Fruit fly (Drosophila melanogaster) whole organism, embryonic: Measurements from ENCODE around the gene CG14882.

Experiments
- Aef1 ChIP-seq: fragments of 200-800 bp; sonication (Bioruptor generic); IDR thresholded peaks from 3 replicates; pipeline ENCODE4 v1.3.6; 2022; ENCODE audit warnings: missing biosample characterization, missing genetic modification characterization
- Atf6 ChIP-seq: fragments of 200-800 bp; sonication (Bioruptor generic); IDR thresholded peaks from 2 replicates; pipeline ENCODE4 v1.3.6; 2022; ENCODE audit warnings: missing biosample characterization, missing genetic modification characterization
- Bteb2 ChIP-seq: fragments of 200-800 bp; sonication (Bioruptor generic); optimal IDR thresholded peaks from 2 replicates; lab custom pipeline; 2016; ENCODE audit warnings: missing biosample characterization, missing genetic modification characterization
- CG10209 ChIP-seq: fragments of 200-800 bp; sonication (Bioruptor generic); optimal IDR thresholded peaks from 3 replicates; lab custom pipeline; 2017; ENCODE audit warnings: missing biosample characterization, mild to moderate bottlenecking, missing genetic modification characterization, missing genetic modification reagents
- CG11085 ChIP-seq: fragments of 200-800 bp; sonication (Bioruptor generic); IDR thresholded peaks from 2 replicates; pipeline ENCODE4 v1.3.6; 2022; ENCODE audit warnings: missing biosample characterization, missing genetic modification characterization
- CG11093 ChIP-seq: fragments of 200-800 bp; sonication (Bioruptor generic); IDR thresholded peaks from 3 replicates; pipeline ENCODE4 v1.3.6; 2022; ENCODE audit warnings: missing biosample characterization, missing genetic modification characterization
- CG13287 ChIP-seq: fragments of 200-800 bp; sonication (Bioruptor generic); IDR thresholded peaks from 2 replicates; pipeline ENCODE4 v1.3.6; 2022; ENCODE audit warnings: missing biosample characterization, missing genetic modification characterization; ENCODE audit not compliant: partially characterized antibody
- CG14860 ChIP-seq: fragments of 200-800 bp; sonication (Bioruptor generic); IDR thresholded peaks from 3 replicates; pipeline ENCODE4 v1.3.6; 2022; ENCODE audit warnings: missing biosample characterization, missing genetic modification characterization; ENCODE audit not compliant: partially characterized antibody
- CG1603 ChIP-seq: fragments of 200-800 bp; sonication (Bioruptor generic); optimal IDR thresholded peaks from 2 replicates; lab custom pipeline; 2019; ENCODE audit warnings: missing biosample characterization, mild to moderate bottlenecking, missing genetic modification characterization, moderate library complexity
- CG16815 ChIP-seq: fragments of 200-800 bp; sonication (Bioruptor generic); optimal IDR thresholded peaks from 3 replicates; lab custom pipeline; 2017; ENCODE audit warnings: missing biosample characterization, mild to moderate bottlenecking, missing genetic modification characterization
- CG16863 ChIP-seq: fragments of 200-800 bp; sonication (Bioruptor generic); optimal IDR thresholded peaks from 3 replicates; lab custom pipeline; 2016; ENCODE audit warnings: missing biosample characterization, missing genetic modification characterization
- CG18476 ChIP-seq: fragments of 200-800 bp; sonication (Bioruptor generic); optimal IDR thresholded peaks from 2 replicates; lab custom pipeline; 2016; ENCODE audit warnings: missing biosample characterization, mild to moderate bottlenecking, missing genetic modification characterization
- CG2202 ChIP-seq: fragments of 200-800 bp; sonication (Bioruptor generic); optimal IDR thresholded peaks from 2 replicates; lab custom pipeline; 2018; ENCODE audit warnings: missing biosample characterization, mild to moderate bottlenecking, missing genetic modification characterization
- CG30403 ChIP-seq: fragments of 200-800 bp; sonication (Bioruptor generic); optimal IDR thresholded peaks from 3 replicates; lab custom pipeline; 2016; ENCODE audit warnings: missing biosample characterization, missing genetic modification characterization
- CG34422 ChIP-seq: fragments of 200-800 bp; sonication (Bioruptor generic); IDR thresholded peaks from 3 replicates; pipeline ENCODE4 v1.3.6; 2022; ENCODE audit warnings: missing biosample characterization, missing genetic modification characterization
- CG3726 ChIP-seq: fragments of 200-800 bp; sonication (Bioruptor generic); IDR thresholded peaks from 3 replicates; pipeline ENCODE4, ENCODE4 v1.3.6; 2022; ENCODE audit warnings: missing biosample characterization, missing genetic modification characterization
- CG3847 ChIP-seq: fragments of 200-800 bp; sonication (Bioruptor generic); IDR thresholded peaks from 2 replicates; pipeline ENCODE4 v1.3.6; 2022; ENCODE audit warnings: missing biosample characterization, missing genetic modification characterization
- CG5953 ChIP-seq: fragments of 200-800 bp; sonication (Bioruptor generic); IDR thresholded peaks from 2 replicates; pipeline ENCODE4 v1.3.6; 2022; ENCODE audit warnings: missing biosample characterization, missing genetic modification characterization
- CG6813 ChIP-seq: fragments of 200-800 bp; sonication (Bioruptor generic); optimal IDR thresholded peaks from 2 replicates; lab custom pipeline; 2017; ENCODE audit warnings: missing biosample characterization, missing genetic modification characterization, mild to moderate bottlenecking, moderate library complexity, missing genetic modification reagents
- CG9727 ChIP-seq: fragments of 200-800 bp; sonication (Bioruptor generic); optimal IDR thresholded peaks from 3 replicates; lab custom pipeline; 2017; ENCODE audit warnings: missing biosample characterization, mild to moderate bottlenecking, missing genetic modification characterization
- CoRest ChIP-seq: fragments of 200-800 bp; sonication (Bioruptor generic); optimal IDR thresholded peaks from 3 replicates; lab custom pipeline; 2018; ENCODE audit warnings: missing biosample characterization, mild to moderate bottlenecking, missing genetic modification characterization, moderate library complexity
- D19B ChIP-seq: fragments of 200-800 bp; sonication (Bioruptor generic); optimal IDR thresholded peaks from 2 replicates; lab custom pipeline; 2017; ENCODE audit warnings: missing biosample characterization, mild to moderate bottlenecking, missing genetic modification characterization
- Dad ChIP-seq: fragments of 200-800 bp; sonication (Bioruptor generic); optimal IDR thresholded peaks from 3 replicates; lab custom pipeline; 2016; ENCODE audit warnings: missing biosample characterization, missing genetic modification characterization
- Dp ChIP-seq: fragments of 200-800 bp; sonication (Bioruptor generic); optimal IDR thresholded peaks from 2 replicates; lab custom pipeline; 2018; ENCODE audit warnings: missing biosample characterization, mild to moderate bottlenecking, missing genetic modification characterization, moderate library complexity
- Fer3 ChIP-seq: fragments of 200-800 bp; sonication (Bioruptor generic); optimal IDR thresholded peaks from 2 replicates; lab custom pipeline; 2018; ENCODE audit warnings: missing biosample characterization, mild to moderate bottlenecking, missing genetic modification characterization, moderate library complexity
- H2.0 ChIP-seq: fragments of 200-800 bp; sonication (Bioruptor generic); IDR thresholded peaks from 2 replicates; pipeline ENCODE4 v1.3.6; 2022; ENCODE audit warnings: missing biosample characterization, missing genetic modification characterization
- HLH54F ChIP-seq: fragments of 200-800 bp; sonication (Bioruptor generic); optimal IDR thresholded peaks from 3 replicates; lab custom pipeline; 2016; ENCODE audit warnings: missing biosample characterization, missing genetic modification characterization
- Hand ChIP-seq: fragments of 200-800 bp; sonication (Bioruptor generic); optimal IDR thresholded peaks from 2 replicates; lab custom pipeline; 2017; ENCODE audit warnings: mild to moderate bottlenecking, missing biosample characterization, missing genetic modification reagents, missing genetic modification characterization
- Jarid2 ChIP-seq: fragments of 200-800 bp; sonication (Bioruptor generic); optimal IDR thresholded peaks from 3 replicates; lab custom pipeline; 2017; ENCODE audit warnings: mild to moderate bottlenecking, missing biosample characterization, missing genetic modification reagents, missing genetic modification characterization
- MESR4 ChIP-seq: fragments of 200-800 bp; sonication (Bioruptor generic); optimal IDR thresholded peaks from 2 replicates; lab custom pipeline; 2018; ENCODE audit warnings: missing biosample characterization, mild to moderate bottlenecking, missing genetic modification characterization, moderate library complexity
- Mad ChIP-seq: fragments of 200-800 bp; sonication (Bioruptor generic); optimal IDR thresholded peaks from 2 replicates; lab custom pipeline; 2016; ENCODE audit warnings: missing biosample characterization, missing genetic modification characterization
- Oaz ChIP-seq: fragments of 200-800 bp; sonication (Bioruptor generic); IDR thresholded peaks from 2 replicates; pipeline ENCODE4 v1.3.6; 2022; ENCODE audit warnings: missing biosample characterization, missing genetic modification characterization
- PHDP ChIP-seq: fragments of 200-800 bp; sonication (Bioruptor generic); optimal IDR thresholded peaks from 3 replicates; lab custom pipeline; 2018; ENCODE audit warnings: missing biosample characterization, mild to moderate bottlenecking, missing genetic modification characterization, moderate library complexity
- Poxn ChIP-seq: fragments of 200-800 bp; sonication (Bioruptor generic); IDR thresholded peaks from 2 replicates; pipeline ENCODE4 v1.3.6; 2022; ENCODE audit warnings: missing biosample characterization, missing genetic modification characterization
- Trl ChIP-seq, 3 experiments: fragments of >200 bp in 2 of 3; fragments of 200-800 bp in 1 of 3; sonication (Bioruptor generic) in 1 of 3; optimal IDR thresholded peaks; 2 replicates in 1 of 3; 3 replicates in 2 of 3; lab custom pipeline; 2016 to 2017; ENCODE audit warnings: missing biosample characterization in 1 of 3, missing genetic modification characterization in 1 of 3
- cas ChIP-seq: fragments of 200-800 bp; sonication (Bioruptor generic); IDR thresholded peaks from 2 replicates; pipeline ENCODE4 v1.3.6; 2022; ENCODE audit warnings: missing biosample characterization, missing genetic modification characterization
- dysf ChIP-seq: fragments of 200-800 bp; sonication (Bioruptor generic); IDR thresholded peaks from 3 replicates; pipeline ENCODE4 v1.3.6; 2022; ENCODE audit warnings: missing biosample characterization, missing genetic modification characterization
- ems ChIP-seq: fragments of 200-800 bp; sonication (Bioruptor generic); optimal IDR thresholded peaks from 3 replicates; lab custom pipeline; 2016; ENCODE audit warnings: missing biosample characterization, missing genetic modification characterization
- en ChIP-seq: fragments of 200-800 bp; sonication (Bioruptor generic); optimal IDR thresholded peaks from 2 replicates; lab custom pipeline; 2016; ENCODE audit warnings: missing biosample characterization, missing genetic modification characterization
- eyg ChIP-seq: fragments of 200-800 bp; sonication (Bioruptor generic); optimal IDR thresholded peaks from 3 replicates; lab custom pipeline; 2016; ENCODE audit warnings: missing biosample characterization, missing genetic modification characterization
- gce ChIP-seq: fragments of 200-800 bp; sonication (Bioruptor generic); IDR thresholded peaks from 3 replicates; pipeline ENCODE4 v1.3.6; 2022; ENCODE audit warnings: missing biosample characterization, missing genetic modification characterization
- kah ChIP-seq: fragments of 200-800 bp; sonication (Bioruptor generic); optimal IDR thresholded peaks from 2 replicates; lab custom pipeline; 2018; ENCODE audit warnings: missing biosample characterization, mild to moderate bottlenecking, missing genetic modification characterization
- oc ChIP-seq: fragments of 200-800 bp; sonication (Bioruptor generic); optimal IDR thresholded peaks from 2 replicates; lab custom pipeline; 2018; ENCODE audit warnings: missing biosample characterization, mild to moderate bottlenecking, missing genetic modification characterization, moderate library complexity
- peb ChIP-seq: fragments of 200-800 bp; sonication (Bioruptor generic); IDR thresholded peaks from 2 replicates; pipeline ENCODE4 v1.3.6; 2022; ENCODE audit warnings: missing biosample characterization, missing genetic modification characterization
- psq ChIP-seq: fragments of 200-800 bp; sonication (Bioruptor generic); optimal IDR thresholded peaks from 2 replicates; lab custom pipeline; 2017; ENCODE audit warnings: missing biosample characterization, missing genetic modification characterization
- sima ChIP-seq: fragments of 200-800 bp; sonication (Bioruptor generic); optimal IDR thresholded peaks from 2 replicates; lab custom pipeline; 2016; ENCODE audit warnings: missing biosample characterization, missing genetic modification characterization
- sob ChIP-seq: fragments of 200-800 bp; sonication (Bioruptor generic); IDR thresholded peaks from 2 replicates; pipeline ENCODE4 v1.3.6; 2022; ENCODE audit warnings: missing biosample characterization, missing genetic modification characterization
- trem ChIP-seq: fragments of 200-800 bp; optimal IDR thresholded peaks from 3 replicates; lab custom pipeline; 2019; ENCODE audit warnings: missing biosample characterization, mild to moderate bottlenecking, missing genetic modification characterization, moderate library complexity
- unc-4 ChIP-seq: fragments of 200-800 bp; sonication (Bioruptor generic); IDR thresholded peaks from 2 replicates; pipeline ENCODE4 v1.3.6; 2022; ENCODE audit warnings: missing biosample characterization, missing genetic modification characterization; ENCODE audit not compliant: partially characterized antibody
- zen ChIP-seq: fragments of 200-800 bp; sonication (Bioruptor generic); optimal IDR thresholded peaks from 3 replicates; lab custom pipeline; 2018; ENCODE audit warnings: missing biosample characterization, mild to moderate bottlenecking, missing genetic modification characterization, moderate library complexity
- zfh2 ChIP-seq: fragments of 200-800 bp; sonication (Bioruptor generic); optimal IDR thresholded peaks from 2 replicates; lab custom pipeline; 2016; ENCODE audit warnings: missing biosample characterization, missing genetic modification characterization

CG14882 gene

DNA sequence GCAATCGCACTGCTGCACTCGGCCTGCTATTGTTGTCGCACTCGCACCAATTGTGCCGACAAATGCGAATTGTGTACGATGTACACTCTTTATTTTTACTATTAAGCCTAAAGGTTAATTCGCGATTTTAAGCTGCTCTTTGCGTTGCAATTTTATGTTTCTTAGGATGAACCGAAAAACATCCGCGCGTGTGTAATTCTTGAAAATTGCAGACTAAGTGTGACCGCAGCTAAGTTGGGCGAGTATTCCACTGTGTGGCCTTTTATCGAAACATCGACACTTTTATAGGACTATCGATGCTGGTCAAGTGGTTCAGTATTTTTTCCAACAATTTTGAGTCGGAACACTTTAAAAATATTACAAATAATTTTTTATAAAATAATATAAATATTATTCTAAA, 10.6 kb downstream of the CG14882 start, which contains the start of gene Pak3 (continued):
- TF ChIP-seq psq (GFP tag; lab: Kevin White, UChicago): no peak
- TF ChIP-seq unc-4 (GFP tag; lab: Robert Waterston, UW): peak; percentile 79
- no peak for TF ChIP-seq D19B (GFP tag; lab: Kevin White, UChicago)
- no peak for TF ChIP-seq ems
- 0 out of 3 replicates have a peak, but pooled peaks have one; percentile 33 for TF ChIP-seq CG34422
- TF ChIP-seq Hand: no peak
- TF ChIP-seq CG6813: no peak
- TF ChIP-seq Aef1: no peak
- TF ChIP-seq CG14860: peak; percentile 53; the same call in 1 of the 3 replicates
- TF ChIP-seq CG3847 (GFP tag; lab: Robert Waterston, UW): peak; percentile 39; the same call in 1 of the 2 replicates
- TF ChIP-seq MESR4: peak; percentile 74
- no peak for TF ChIP-seq Atf6
- TF ChIP-seq trem (tag; lab: Kevin White, UChicago): peak; percentile 80
- no peak for TF ChIP-seq Oaz (GFP tag; lab: Robert Waterston, UW)
- no peak for TF ChIP-seq CG30403
- TF ChIP-seq zen (tag; lab: Kevin White, UChicago): peak; percentile 52
- TF ChIP-seq HLH54F (GFP tag; lab: Kevin White, UChicago): no peak
- no peak for TF ChIP-seq CG2202 (tag; lab: Kevin White, UChicago)
- TF ChIP-seq gce (GFP tag; lab: Robert Waterston, UW): peak; percentile 37; the same call in 1 of the 3 replicates
- TF ChIP-seq cas (GFP tag; lab: Robert Waterston, UW): no peak
- no peak for TF ChIP-seq Bteb2 (GFP tag; lab: Kevin White, UChicago)
- TF ChIP-seq CG11085 (GFP tag; lab: Robert Waterston, UW): no peak
- TF ChIP-seq eyg (GFP tag; lab: Kevin White, UChicago): no peak
- peak; percentile 54 for TF ChIP-seq CG1603
- TF ChIP-seq Trl (optimal IDR thresholded peaks at IDR 0.05; lab: Kevin White, UChicago): no peak
- TF ChIP-seq Trl (GFP tag; optimal IDR thresholded peaks at IDR 0.05; lab: Kevin White, UChicago): no peak
- no peak for TF ChIP-seq CG9727 (GFP tag; lab: Kevin White, UChicago)
- no peak for TF ChIP-seq CG11093 (GFP tag; lab: Robert Waterston, UW)
- no peak for TF ChIP-seq Fer3
- no peak for TF ChIP-seq PHDP (tag; lab: Kevin White, UChicago)
- TF ChIP-seq CG16863 (GFP tag; lab: Kevin White, UChicago): no peak
- peak; percentile 45 for TF ChIP-seq CoRest
- TF ChIP-seq Mad (GFP tag; lab: Kevin White, UChicago): no peak
- 0 out of 2 replicates have a peak, but pooled peaks have one; percentile 26 for TF ChIP-seq CG5953 (GFP tag; lab: Robert Waterston, UW)
- no peak for TF ChIP-seq kah (GFP tag; lab: Kevin White, UChicago)
- TF ChIP-seq peb (GFP tag; lab: Robert Waterston, UW): no peak
- no peak for TF ChIP-seq Poxn (GFP tag; lab: Robert Waterston, UW)
- TF ChIP-seq zfh2 (GFP tag; lab: Kevin White, UChicago): no peak
- TF ChIP-seq en (GFP tag; lab: Kevin White, UChicago): no peak
- no peak for TF ChIP-seq dysf (GFP tag; lab: Robert Waterston, UW)
- TF ChIP-seq CG3726 (GFP tag; lab: Robert Waterston, UW): no peak
- TF ChIP-seq CG13287 (GFP tag; lab: Robert Waterston, UW): peak; percentile 79
- TF ChIP-seq CG16815 (GFP tag; lab: Kevin White, UChicago): no peak
- no peak for TF ChIP-seq H2.0 (GFP tag; lab: Robert Waterston, UW)
- no peak for TF ChIP-seq oc
- no peak for TF ChIP-seq CG18476 (GFP tag; lab: Kevin White, UChicago)
- TF ChIP-seq Jarid2 (GFP tag; lab: Kevin White, UChicago): peak; percentile 87
- no peak for TF ChIP-seq sima (GFP tag; lab: Kevin White, UChicago)
- no peak for TF ChIP-seq CG10209 (GFP tag; lab: Kevin White, UChicago)
- peak; percentile 63 for TF ChIP-seq Dp (GFP tag; lab: Kevin White, UChicago)
- no peak for TF ChIP-seq Dad (GFP tag; lab: Kevin White, UChicago)
- no peak for TF ChIP-seq sob (GFP tag; lab: Robert Waterston, UW)
